Worm (Caenorhabditis elegans): Measurements from ENCODE around the gene phf-14.

DNA sequence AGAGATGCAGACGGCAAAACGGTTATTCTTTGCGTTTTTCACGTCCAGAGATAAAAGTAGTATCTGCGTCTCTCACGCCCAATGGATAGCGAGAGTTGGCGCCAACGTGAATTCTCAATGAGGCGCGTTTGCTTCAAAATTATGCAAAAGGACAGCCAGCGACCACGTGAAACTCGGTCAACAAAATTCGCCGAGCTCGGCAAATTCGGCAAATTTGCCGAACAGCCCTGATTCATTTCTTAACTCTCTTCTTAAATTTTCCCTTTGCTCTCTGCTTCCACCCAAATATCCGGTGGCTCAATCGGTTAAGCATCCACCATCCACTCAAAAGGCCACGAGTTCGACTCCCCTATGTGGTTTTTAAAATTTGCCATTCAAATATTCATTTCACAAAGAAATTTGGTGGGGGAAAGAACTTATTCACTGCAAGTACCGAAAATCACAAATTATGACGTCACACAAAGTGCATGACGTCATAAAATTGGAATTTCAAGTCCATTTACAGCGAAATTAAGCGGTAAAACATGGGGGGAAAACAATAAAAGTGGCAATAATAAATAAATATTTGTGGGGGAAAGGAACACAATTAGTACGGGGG, 25.7 kb upstream of the phf-14 start:
- TF ChIP-seq tbx-11 (GFP tag; IDR thresholded peaks at IDR 0.05) (no peak), scrt-1 (GFP tag; IDR thresholded peaks at IDR 0.05) (no peak)
